Fruit fly (Drosophila melanogaster) whole organism, adult: ENCODE results near the gene CG2533.

Source experiments
- CG11617 ChIP-seq: fragments of 200-800 bp; sonication (Bioruptor generic); optimal IDR thresholded peaks from 2 replicates; lab custom pipeline; 2017; ENCODE audit warnings: mild to moderate bottlenecking, missing biosample characterization, missing genetic modification reagents, missing genetic modification characterization
- CG12768 ChIP-seq: fragments of 200-800 bp; sonication (Bioruptor generic); optimal IDR thresholded peaks from 2 replicates; lab custom pipeline; 2017; ENCODE audit warnings: missing biosample characterization, missing genetic modification characterization, mild to moderate bottlenecking, moderate library complexity, missing genetic modification reagents
- CG14711 ChIP-seq: fragments of 200-800 bp; sonication (Bioruptor generic); optimal IDR thresholded peaks from 2 replicates; lab custom pipeline; 2018; ENCODE audit warnings: missing biosample characterization, mild to moderate bottlenecking, missing genetic modification characterization, moderate library complexity
- CG1620 ChIP-seq: fragments of 200-800 bp; sonication (Bioruptor generic); optimal IDR thresholded peaks from 2 replicates; lab custom pipeline; 2016; ENCODE audit warnings: missing biosample characterization, missing genetic modification characterization
- CG33017 ChIP-seq: fragments of 200-800 bp; sonication (Bioruptor generic); optimal IDR thresholded peaks from 2 replicates; lab custom pipeline; 2018; ENCODE audit warnings: missing biosample characterization, mild to moderate bottlenecking, missing genetic modification characterization, moderate library complexity
- CG5204 ChIP-seq: fragments of 200-800 bp; sonication (Bioruptor generic); optimal IDR thresholded peaks from 2 replicates; lab custom pipeline; 2016; ENCODE audit warnings: missing biosample characterization, missing genetic modification characterization
- CG7045 ChIP-seq: fragments of 200-800 bp; sonication (Bioruptor generic); optimal IDR thresholded peaks from 2 replicates; lab custom pipeline; 2017; ENCODE audit warnings: missing biosample characterization, mild to moderate bottlenecking, missing genetic modification characterization
- CG7101 ChIP-seq: fragments of 200-800 bp; sonication (Bioruptor generic); optimal IDR thresholded peaks from 2 replicates; lab custom pipeline; 2018; ENCODE audit warnings: missing biosample characterization, mild to moderate bottlenecking, missing genetic modification characterization, moderate library complexity
- Clk ChIP-seq: fragments of 200-800 bp; sonication (Bioruptor generic); optimal IDR thresholded peaks from 2 replicates; lab custom pipeline; 2017; ENCODE audit warnings: missing biosample characterization, missing genetic modification characterization
- Crg-1 ChIP-seq: fragments of 200-800 bp; sonication (Bioruptor generic); optimal IDR thresholded peaks from 2 replicates; lab custom pipeline; 2016; ENCODE audit warnings: missing biosample characterization, missing genetic modification characterization
- Hr96 ChIP-seq: fragments of 200-800 bp; sonication (Bioruptor generic); optimal IDR thresholded peaks from 2 replicates; lab custom pipeline; 2016; ENCODE audit warnings: missing biosample characterization, missing genetic modification characterization
- Mnt ChIP-seq: fragments of 200-800 bp; sonication (Bioruptor generic); optimal IDR thresholded peaks from 2 replicates; lab custom pipeline; 2016; ENCODE audit warnings: missing biosample characterization, mild to moderate bottlenecking, missing genetic modification characterization
- bab1 ChIP-seq: fragments of 200-800 bp; sonication (Bioruptor generic); optimal IDR thresholded peaks from 3 replicates; lab custom pipeline; 2019; ENCODE audit warnings: missing biosample characterization, mild to moderate bottlenecking, missing genetic modification characterization, moderate library complexity
- cic ChIP-seq: fragments of 200-800 bp; sonication (Bioruptor generic); optimal IDR thresholded peaks from 2 replicates; lab custom pipeline; 2017; ENCODE audit warnings: missing biosample characterization, mild to moderate bottlenecking, missing genetic modification characterization, moderate library complexity
- cnc ChIP-seq, 2 experiments: fragments of >200 bp; optimal IDR thresholded peaks; 2 replicates each; lab custom pipeline; 2017
- kay ChIP-seq: fragments of 200-800 bp; sonication (Bioruptor generic); peaks from one replicate; lab custom pipeline; 2016; ENCODE audit warnings: missing biosample characterization, missing genetic modification characterization, borderline replicate concordance
- ovo ChIP-seq: fragments of 200-800 bp; sonication (Bioruptor generic); optimal IDR thresholded peaks from 2 replicates; lab custom pipeline; 2016; ENCODE audit warnings: missing biosample characterization, missing genetic modification characterization
- pad ChIP-seq: fragments of 200-800 bp; sonication (Bioruptor generic); optimal IDR thresholded peaks from 3 replicates; lab custom pipeline; 2017; ENCODE audit warnings: missing biosample characterization, missing genetic modification characterization, mild to moderate bottlenecking, moderate library complexity, missing genetic modification reagents
- tj ChIP-seq: fragments of 200-800 bp; sonication (Bioruptor generic); optimal IDR thresholded peaks from 3 replicates; lab custom pipeline; 2017; ENCODE audit warnings: missing biosample characterization, mild to moderate bottlenecking, missing genetic modification characterization, moderate library complexity
- toe ChIP-seq: fragments of 200-800 bp; sonication (Bioruptor generic); optimal IDR thresholded peaks from 2 replicates; lab custom pipeline; 2016; ENCODE audit warnings: missing biosample characterization, missing genetic modification characterization

CG2533 gene

DNA sequence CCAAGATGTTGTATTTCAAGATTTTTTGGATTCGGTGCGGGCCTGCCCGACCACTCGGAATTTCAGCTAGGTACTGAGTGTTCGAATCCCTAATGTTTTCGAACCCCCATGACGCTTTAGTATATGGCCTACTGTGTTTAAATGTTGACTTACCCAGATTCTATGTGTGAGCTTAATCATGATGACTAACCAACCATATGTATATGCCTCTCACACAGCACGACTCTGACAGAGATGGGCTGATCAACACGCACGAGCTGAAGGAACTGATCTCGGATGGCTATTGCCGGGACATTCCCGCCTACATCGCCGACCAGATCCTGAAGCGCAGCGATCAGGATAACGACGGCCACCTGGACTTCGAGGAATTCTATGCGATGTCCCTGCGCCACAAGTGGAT is at the start of gene CG2533:
TSS of gene CG2533 (minus strand) at position 101 of the 400 bp plus-strand sequence.
- TF ChIP-seq CG7101 (tag; lab: Kevin White, UChicago) = no peak
- TF ChIP-seq CG12768 (GFP tag; lab: Kevin White, UChicago) = no peak
- no peak for TF ChIP-seq CG7045 (GFP tag; lab: Kevin White, UChicago)
- TF ChIP-seq CG14711 = no peak
- no peak for TF ChIP-seq cic
- TF ChIP-seq bab1 (GFP tag; lab: Kevin White, UChicago) = no peak
- no peak for TF ChIP-seq CG11617 (GFP tag; lab: Kevin White, UChicago)
- no peak for TF ChIP-seq Hr96
- no peak for TF ChIP-seq cnc (optimal IDR thresholded peaks at IDR 0.05; lab: Kevin White, UChicago)
- no peak for TF ChIP-seq CG33017 (tag; lab: Kevin White, UChicago)
- TF ChIP-seq CG1620 (GFP tag; lab: Kevin White, UChicago) = no peak
- no peak for TF ChIP-seq Mnt (GFP tag; lab: Kevin White, UChicago)
- TF ChIP-seq ovo (GFP tag; lab: Kevin White, UChicago) = no peak
- TF ChIP-seq Crg-1 (GFP tag; lab: Kevin White, UChicago) = no peak
- TF ChIP-seq Clk (GFP tag; lab: Kevin White, UChicago) = no peak
- no peak for TF ChIP-seq tj (GFP tag; lab: Kevin White, UChicago)
- TF ChIP-seq toe = no peak
- no peak for TF ChIP-seq CG5204 (GFP tag; lab: Kevin White, UChicago)
- no peak for TF ChIP-seq pad (GFP tag; lab: Kevin White, UChicago)
- no peak for TF ChIP-seq kay (GFP tag; lab: Kevin White, UChicago)

DNA sequence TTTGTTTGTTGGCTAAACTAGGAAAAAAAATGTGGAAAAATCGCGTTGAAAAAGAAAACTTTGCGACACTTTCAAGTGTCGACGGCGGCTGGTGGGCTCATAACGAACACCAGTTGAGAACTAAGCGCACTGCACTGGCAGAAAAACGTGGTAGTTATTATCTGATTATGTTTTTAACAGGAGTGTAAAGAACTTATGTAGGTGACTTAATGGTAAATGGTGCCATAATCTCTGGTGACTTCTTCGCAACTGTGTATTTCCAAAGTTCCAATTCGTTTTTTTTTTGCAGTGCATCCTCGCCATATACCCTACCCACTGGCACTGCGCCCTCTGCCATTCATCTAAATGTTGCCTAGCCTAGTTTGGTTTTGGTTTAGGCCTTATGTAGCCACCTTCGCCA is 49.0 kb upstream of the CG2533 start:
- no peak for TF ChIP-seq kay (GFP tag; lab: Kevin White, UChicago)
- no peak for TF ChIP-seq toe
- no peak for TF ChIP-seq CG7045 (GFP tag; lab: Kevin White, UChicago)
- TF ChIP-seq CG1620 (GFP tag; lab: Kevin White, UChicago) = no peak
- TF ChIP-seq Mnt (GFP tag; lab: Kevin White, UChicago) = no peak
- TF ChIP-seq Hr96 = no peak

DNA sequence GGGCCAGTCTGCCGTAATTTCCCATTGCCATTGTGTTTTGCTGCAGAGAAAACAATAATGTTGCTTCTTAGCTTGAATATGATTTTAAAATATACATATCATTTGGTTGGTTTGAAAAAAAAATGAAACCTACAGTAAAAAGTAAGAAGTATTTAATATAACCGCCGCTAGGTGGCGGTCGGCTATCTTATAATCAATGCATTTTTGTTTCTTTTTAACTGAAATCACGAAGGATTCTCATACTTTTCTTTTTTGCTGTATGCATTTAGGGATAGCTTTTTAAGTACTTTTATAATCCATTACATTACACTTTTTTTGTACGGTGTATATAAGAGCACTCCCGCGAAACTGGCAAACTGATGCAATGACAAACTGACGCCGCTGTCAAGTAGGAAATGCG is 47.4 kb upstream of the CG2533 start:
- TF ChIP-seq CG33017 (tag; lab: Kevin White, UChicago) (no peak), pad (GFP tag; lab: Kevin White, UChicago) (no peak), CG5204 (GFP tag; lab: Kevin White, UChicago) (no peak), ovo (GFP tag; lab: Kevin White, UChicago) (no peak), CG7045 (GFP tag; lab: Kevin White, UChicago) (no peak), Hr96 (no peak), Mnt (GFP tag; lab: Kevin White, UChicago) (no peak), CG7101 (tag; lab: Kevin White, UChicago) (no peak), bab1 (GFP tag; lab: Kevin White, UChicago) (no peak), kay (GFP tag; lab: Kevin White, UChicago) (no peak), CG14711 (no peak), tj (GFP tag; lab: Kevin White, UChicago) (no peak), CG11617 (GFP tag; lab: Kevin White, UChicago) (no peak), CG1620 (GFP tag; lab: Kevin White, UChicago) (no peak)

DNA sequence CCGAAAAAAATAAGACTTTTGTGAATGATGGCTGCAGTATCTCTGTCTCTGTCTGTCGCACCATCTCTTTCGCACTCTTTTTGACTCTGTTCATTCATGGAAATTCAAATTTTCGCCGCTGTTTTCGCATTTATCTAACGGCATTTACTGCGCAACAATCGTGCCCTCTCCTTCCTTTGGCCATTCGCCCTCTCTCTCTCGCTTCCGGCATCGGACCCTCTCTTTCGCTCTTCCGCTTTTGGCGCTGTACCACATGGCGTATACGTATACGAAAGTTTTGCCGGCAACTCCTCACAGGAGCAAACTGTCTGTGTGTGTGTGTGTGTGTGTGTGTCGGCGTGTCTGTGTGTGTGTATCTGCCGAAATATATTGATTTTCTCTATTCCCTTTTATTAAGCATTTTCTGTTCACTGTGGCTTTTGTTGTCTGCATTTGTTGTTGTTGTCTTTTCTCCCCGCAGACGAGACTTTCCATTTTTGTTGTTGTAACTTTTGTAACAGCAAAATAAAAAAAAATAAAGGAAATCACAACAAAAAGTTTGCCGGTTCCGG is 40.6 kb upstream of the CG2533 start:
- TF ChIP-seq CG1620 (GFP tag; lab: Kevin White, UChicago) (no peak), CG12768 (GFP tag; lab: Kevin White, UChicago) (no peak), CG11617 (GFP tag; lab: Kevin White, UChicago) (no peak), CG7101 (tag; lab: Kevin White, UChicago) (no peak)

DNA sequence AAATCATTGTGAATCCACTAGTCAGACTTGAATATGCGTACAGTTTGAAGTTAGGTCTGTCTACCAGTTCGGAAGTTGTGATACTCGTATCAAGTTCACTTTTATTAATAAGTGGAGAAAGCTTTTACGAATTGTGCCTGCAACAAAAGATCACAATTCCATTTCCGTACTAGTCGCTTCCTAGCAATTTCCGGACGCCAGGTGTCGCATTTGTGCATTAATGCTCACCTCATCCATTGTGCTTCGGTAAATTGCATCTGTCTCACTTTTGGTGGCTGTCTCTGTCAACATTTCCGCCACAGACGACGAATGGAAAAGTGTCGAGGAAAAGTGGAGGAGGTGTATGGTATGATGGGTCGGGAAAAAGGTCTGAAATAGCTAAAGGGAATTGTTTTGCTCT is 39.2 kb upstream of the CG2533 start:
- no peak for TF ChIP-seq Hr96
- TF ChIP-seq Mnt (GFP tag; lab: Kevin White, UChicago) = no peak
- TF ChIP-seq bab1 (GFP tag; lab: Kevin White, UChicago) = no peak
- TF ChIP-seq CG11617 (GFP tag; lab: Kevin White, UChicago) = no peak
- TF ChIP-seq tj (GFP tag; lab: Kevin White, UChicago) = no peak
- no peak for TF ChIP-seq ovo (GFP tag; lab: Kevin White, UChicago)
- TF ChIP-seq CG14711 = no peak
- TF ChIP-seq cic = no peak
- no peak for TF ChIP-seq CG7101 (tag; lab: Kevin White, UChicago)
- TF ChIP-seq CG5204 (GFP tag; lab: Kevin White, UChicago) = no peak
- no peak for TF ChIP-seq cnc (optimal IDR thresholded peaks at IDR 0.05; lab: Kevin White, UChicago)
- TF ChIP-seq pad (GFP tag; lab: Kevin White, UChicago) = no peak

DNA sequence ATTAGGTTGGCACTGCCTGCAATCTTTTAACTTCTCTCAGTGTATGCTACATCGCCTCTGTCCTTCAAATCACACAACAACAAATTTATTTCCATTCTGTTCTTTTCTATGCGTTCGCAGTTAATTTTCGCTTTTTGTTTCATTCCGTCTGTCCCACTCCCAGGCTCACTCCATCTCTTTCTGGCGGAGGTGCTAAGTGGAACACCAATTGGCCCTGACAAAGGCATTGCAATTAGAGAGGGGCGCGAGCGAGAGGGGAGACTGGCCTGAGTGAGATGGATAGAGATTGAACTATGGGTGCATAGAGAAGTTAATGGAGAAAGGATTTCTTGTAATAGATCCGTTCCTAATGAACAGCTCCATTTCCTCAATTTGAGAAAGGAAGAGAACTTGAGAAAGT is 36.5 kb upstream of the CG2533 start:
- TF ChIP-seq CG1620 (GFP tag; lab: Kevin White, UChicago) (no peak), kay (GFP tag; lab: Kevin White, UChicago) (no peak), CG33017 (tag; lab: Kevin White, UChicago) (no peak)

DNA sequence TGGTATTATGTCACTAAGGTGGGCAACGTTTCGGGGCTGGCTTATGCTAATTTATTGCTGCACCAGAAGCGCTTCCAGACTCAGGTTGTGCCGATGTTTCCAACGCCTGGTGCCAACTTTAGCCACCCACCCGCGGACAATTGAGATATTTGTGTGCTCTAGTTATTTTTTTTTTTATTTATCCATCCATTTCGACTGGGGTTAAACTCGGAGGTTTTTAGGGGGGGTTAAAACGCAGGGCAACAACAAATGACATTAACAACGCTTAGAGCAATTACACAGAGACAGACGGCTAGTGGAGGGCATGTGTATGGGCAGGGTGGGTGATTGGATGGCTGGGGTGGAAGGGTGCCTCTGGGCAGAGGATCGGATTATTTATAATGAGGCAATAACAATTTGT is 27.7 kb upstream of the CG2533 start:
- TF ChIP-seq pad (GFP tag; lab: Kevin White, UChicago) (no peak), CG7045 (GFP tag; lab: Kevin White, UChicago) (no peak), Crg-1 (GFP tag; lab: Kevin White, UChicago) (no peak), toe (no peak), CG12768 (GFP tag; lab: Kevin White, UChicago) (no peak), cnc (optimal IDR thresholded peaks at IDR 0.05; lab: Kevin White, UChicago) (no peak), CG14711 (no peak), CG7101 (tag; lab: Kevin White, UChicago) (no peak), Hr96 (no peak)
